Worm (Caenorhabditis elegans) whole organism, mixed stage, embryonic: ENCODE data around the gene T16H12.2.

Source experiments
- M03D4.4 ChIP-seq: sonication (generic microtip); optimal IDR thresholded peaks from 2 replicates; lab custom pipeline; 2017; ENCODE audit warnings: mild to moderate bottlenecking, missing genetic modification characterization, missing compliant biosample characterization
- blmp-1 ChIP-seq: fragments of 150-350 bp; optimal IDR thresholded peaks from 2 replicates; lab custom pipeline; 2014; ENCODE audit warnings: missing biosample characterization, missing genetic modification characterization
- ceh-39 ChIP-seq: fragments of 150-350 bp; optimal IDR thresholded peaks from 2 replicates; lab custom pipeline; 2014; ENCODE audit warnings: missing biosample characterization, missing genetic modification characterization
- ceh-43 ChIP-seq: fragments of 200-800 bp; sonication (Bioruptor generic); optimal IDR thresholded peaks from 2 replicates; lab custom pipeline; 2018; ENCODE audit warnings: mild to moderate bottlenecking, missing genetic modification characterization, moderate library complexity, missing compliant biosample characterization
- ceh-83 ChIP-seq: fragments of 200-800 bp; sonication (Bioruptor generic); optimal IDR thresholded peaks from 2 replicates; lab custom pipeline; 2018; ENCODE audit warnings: mild to moderate bottlenecking, missing genetic modification characterization, missing compliant biosample characterization
- ces-1 ChIP-seq: fragments of 150-350 bp; optimal IDR thresholded peaks from 2 replicates; lab custom pipeline; 2014; ENCODE audit warnings: missing biosample characterization, missing genetic modification reagents, missing genetic modification characterization
- cnd-1 ChIP-seq: fragments of 200-800 bp; sonication (Bioruptor generic); optimal IDR thresholded peaks from 2 replicates; lab custom pipeline; 2018; ENCODE audit warnings: mild to moderate bottlenecking, missing genetic modification characterization, missing compliant biosample characterization
- drap-1 ChIP-seq: fragments of 200-800 bp; sonication (Bioruptor generic); optimal IDR thresholded peaks from 3 replicates; lab custom pipeline; 2018; ENCODE audit warnings: mild to moderate bottlenecking, missing genetic modification characterization, missing compliant biosample characterization
- elt-1 ChIP-seq: sonication (generic microtip); optimal IDR thresholded peaks from 2 replicates; lab custom pipeline; 2017; ENCODE audit warnings: missing genetic modification characterization, mild to moderate bottlenecking, missing compliant biosample characterization, antibody characterized with exemption, moderate library complexity, borderline replicate concordance; ENCODE audit not compliant: insufficient read depth
- elt-3 ChIP-seq: fragments of 150-350 bp; optimal IDR thresholded peaks from 2 replicates; lab custom pipeline; 2014; ENCODE audit warnings: missing biosample characterization, missing genetic modification characterization
- flh-1 ChIP-seq: fragments of 200-800 bp; sonication (Bioruptor generic); optimal IDR thresholded peaks from 2 replicates; lab custom pipeline; 2018; ENCODE audit warnings: mild to moderate bottlenecking, missing genetic modification characterization, moderate library complexity, missing compliant biosample characterization
- ham-2 ChIP-seq: fragments of 200-800 bp; sonication (Bioruptor generic); optimal IDR thresholded peaks from 2 replicates; lab custom pipeline; 2018; ENCODE audit warnings: mild to moderate bottlenecking, missing genetic modification characterization, missing compliant biosample characterization
- hlh-1 ChIP-seq: fragments of 150-350 bp; optimal IDR thresholded peaks from 2 replicates; lab custom pipeline; 2014; ENCODE audit warnings: missing biosample characterization, missing genetic modification reagents, missing genetic modification characterization
- lin-13 ChIP-seq: fragments of 150-350 bp; optimal IDR thresholded peaks from 2 replicates; lab custom pipeline; 2014; ENCODE audit warnings: missing biosample characterization, missing genetic modification characterization
- lin-32 ChIP-seq: fragments of 200-800 bp; sonication (Bioruptor generic); optimal IDR thresholded peaks from 2 replicates; lab custom pipeline; 2018; ENCODE audit warnings: mild to moderate bottlenecking, missing genetic modification characterization, missing compliant biosample characterization
- lsy-2 ChIP-seq: fragments of 150-350 bp; optimal IDR thresholded peaks from 2 replicates; lab custom pipeline; 2014; ENCODE audit warnings: missing biosample characterization, missing genetic modification characterization
- mab-5 ChIP-seq: fragments of 150-350 bp; optimal IDR thresholded peaks from 2 replicates; lab custom pipeline; 2014; ENCODE audit warnings: missing biosample characterization, missing genetic modification characterization
- mep-1 ChIP-seq: fragments of 150-350 bp; optimal IDR thresholded peaks from 2 replicates; lab custom pipeline; 2017; ENCODE audit warnings: missing biosample characterization, missing genetic modification reagents, missing genetic modification characterization, inconsistent platforms
- mls-2 ChIP-seq: sonication (generic microtip); optimal IDR thresholded peaks from 2 replicates; lab custom pipeline; 2016; ENCODE audit warnings: mild to moderate bottlenecking, missing genetic modification characterization, moderate library complexity, missing compliant biosample characterization
- nhr-12 ChIP-seq: fragments of 150-350 bp; optimal IDR thresholded peaks from 2 replicates; lab custom pipeline; 2014; ENCODE audit warnings: missing biosample characterization, missing genetic modification characterization
- nhr-2 ChIP-seq: fragments of 150-350 bp; optimal IDR thresholded peaks from 2 replicates; lab custom pipeline; 2014; ENCODE audit warnings: missing biosample characterization, missing genetic modification characterization
- nhr-237 ChIP-seq: fragments of 150-350 bp; optimal IDR thresholded peaks from 2 replicates; lab custom pipeline; 2014; ENCODE audit warnings: missing biosample characterization, missing genetic modification characterization
- nhr-28 ChIP-seq: fragments of 150-350 bp; optimal IDR thresholded peaks from 2 replicates; lab custom pipeline; 2014; ENCODE audit warnings: missing biosample characterization, missing genetic modification characterization
- nhr-76 ChIP-seq: sonication (generic microtip); optimal IDR thresholded peaks from 2 replicates; lab custom pipeline; 2017; ENCODE audit warnings: missing biosample characterization, missing genetic modification characterization
- pha-4 ChIP-seq: fragments of 150-350 bp; optimal IDR thresholded peaks from 2 replicates; lab custom pipeline; 2018; ENCODE audit warnings: missing biosample characterization, missing genetic modification reagents, missing genetic modification characterization
- sem-2 ChIP-seq: fragments of 200-800 bp; sonication (Bioruptor generic); optimal IDR thresholded peaks from 2 replicates; lab custom pipeline; 2018; ENCODE audit warnings: mild to moderate bottlenecking, missing genetic modification characterization, missing compliant biosample characterization
- snpc-4 ChIP-seq: fragments of 150-350 bp; optimal IDR thresholded peaks from 2 replicates; lab custom pipeline; 2014; ENCODE audit warnings: missing biosample characterization, missing genetic modification characterization
- sptf-1 ChIP-seq: sonication (generic microtip); optimal IDR thresholded peaks from 2 replicates; lab custom pipeline; 2017; ENCODE audit warnings: mild to moderate bottlenecking, missing genetic modification characterization, moderate library complexity, missing compliant biosample characterization
- tbx-8 ChIP-seq: fragments of 200-800 bp; sonication (Bioruptor generic); optimal IDR thresholded peaks from 2 replicates; lab custom pipeline; 2018; ENCODE audit warnings: mild to moderate bottlenecking, missing genetic modification characterization, moderate library complexity, missing compliant biosample characterization
- unc-120 ChIP-seq: sonication (generic microtip); optimal IDR thresholded peaks from 2 replicates; lab custom pipeline; 2017; ENCODE audit warnings: missing genetic modification characterization, missing compliant biosample characterization; ENCODE audit not compliant: poor library complexity, severe bottlenecking
- unc-39 ChIP-seq: fragments of 150-350 bp; optimal IDR thresholded peaks from 2 replicates; lab custom pipeline; 2014; ENCODE audit warnings: missing biosample characterization, missing genetic modification characterization
- zip-8 ChIP-seq: fragments of 150-350 bp; optimal IDR thresholded peaks from 2 replicates; lab custom pipeline; 2014; ENCODE audit warnings: missing biosample characterization, missing genetic modification characterization
- ztf-11 ChIP-seq: fragments of 150-350 bp; optimal IDR thresholded peaks from 2 replicates; lab custom pipeline; 2014; ENCODE audit warnings: missing biosample characterization, missing genetic modification characterization

The T16H12.2 gene

ce11 chrIII:10085983-10086382 lies at the start of gene T16H12.2:
TSS of gene T16H12.2 (plus strand) at chrIII:10086283.
- TF ChIP-seq nhr-12 (tag; lab: Kevin White, UChicago) = no peak
- TF ChIP-seq ceh-39 = no peak
- no peak for TF ChIP-seq M03D4.4 (tag; lab: Kevin White, UChicago)
- TF ChIP-seq nhr-2 (tag; lab: Kevin White, UChicago) = no peak
- TF ChIP-seq pha-4 (tag; lab: Kevin White, UChicago) = no peak
- no peak for TF ChIP-seq unc-39
- TF ChIP-seq flh-1 = no peak
- TF ChIP-seq blmp-1 (tag; lab: Kevin White, UChicago) = no peak
- TF ChIP-seq ceh-83 (GFP tag; lab: Kevin White, UChicago) = no peak
- TF ChIP-seq elt-3 (tag; lab: Kevin White, UChicago) = no peak
- TF ChIP-seq lin-32 (GFP tag; lab: Kevin White, UChicago) = no peak
- TF ChIP-seq tbx-8 (GFP tag; lab: Kevin White, UChicago) = no peak
- TF ChIP-seq mep-1 (tag; lab: Kevin White, UChicago) = no peak
- TF ChIP-seq ces-1 (GFP tag; lab: Kevin White, UChicago) = no peak
- TF ChIP-seq mls-2 (tag; lab: Kevin White, UChicago) = no peak
- no peak for TF ChIP-seq ceh-43 (GFP tag; lab: Kevin White, UChicago)
- no peak for TF ChIP-seq drap-1 (GFP tag; lab: Kevin White, UChicago)
- TF ChIP-seq ham-2 (GFP tag; lab: Kevin White, UChicago) = no peak
- no peak for TF ChIP-seq snpc-4 (tag; lab: Kevin White, UChicago)
- TF ChIP-seq unc-120 = no peak

ce11 chrIII:10037150-10037549 lies 48.9 kb upstream of the T16H12.2 start, which contains the start of gene M04D8.7:
TSS of gene M04D8.7 (plus strand) at chrIII:10037450.
- TF ChIP-seq snpc-4 (tag; lab: Kevin White, UChicago) (no peak), zip-8 (tag; lab: Kevin White, UChicago) (no peak), sem-2 (GFP tag; lab: Kevin White, UChicago) (no peak), M03D4.4 (tag; lab: Kevin White, UChicago) (no peak), drap-1 (GFP tag; lab: Kevin White, UChicago) (no peak), mep-1 (tag; lab: Kevin White, UChicago) (no peak), hlh-1 (tag; lab: Kevin White, UChicago) (no peak), nhr-76 (no peak), nhr-28 (tag; lab: Kevin White, UChicago) (no peak), ceh-43 (GFP tag; lab: Kevin White, UChicago) (no peak), elt-1 (tag; lab: Kevin White, UChicago) (no peak), mab-5 (tag; lab: Kevin White, UChicago) (no peak), sptf-1 (tag; lab: Kevin White, UChicago) (no peak), cnd-1 (tag; lab: Kevin White, UChicago) (no peak), blmp-1 (tag; lab: Kevin White, UChicago) (no peak), pha-4 (tag; lab: Kevin White, UChicago) (no peak), flh-1 (no peak), ces-1 (GFP tag; lab: Kevin White, UChicago) (no peak), nhr-12 (tag; lab: Kevin White, UChicago) (no peak)
- TF ChIP-seq, all 35 proteins: peak for 0

- TF ChIP-seq elt-3 (tag; lab: Kevin White, UChicago) (no peak), ces-1 (GFP tag; lab: Kevin White, UChicago) (no peak), nhr-76 (no peak), ceh-83 (GFP tag; lab: Kevin White, UChicago) (no peak), pha-4 (tag; lab: Kevin White, UChicago) (no peak), nhr-12 (tag; lab: Kevin White, UChicago) (no peak), unc-39 (no peak), lin-13 (no peak), mab-5 (tag; lab: Kevin White, UChicago) (no peak), nhr-28 (tag; lab: Kevin White, UChicago) (no peak), tbx-8 (GFP tag; lab: Kevin White, UChicago) (no peak), sem-2 (GFP tag; lab: Kevin White, UChicago) (no peak), nhr-237 (tag; lab: Kevin White, UChicago) (no peak), blmp-1 (tag; lab: Kevin White, UChicago) (no peak), lsy-2 (tag; lab: Kevin White, UChicago) (no peak), sptf-1 (tag; lab: Kevin White, UChicago) (no peak), ceh-39 (no peak), ceh-43 (GFP tag; lab: Kevin White, UChicago) (no peak)
Observed at ce11 chrIII:10040013-10040412, 46.1 kb upstream of the T16H12.2 start, which contains the start of gene T16G12.7. TSS of gene T16G12.7 (minus strand) at chrIII:10040113.

ce11 chrIII:10049682-10050081 lies 36.4 kb upstream of the T16H12.2 start, which contains the start of gene T16G12.1:
TSS of gene T16G12.1 (minus strand) at chrIII:10049857.
- no peak for TF ChIP-seq ceh-39
- no peak for TF ChIP-seq sem-2 (GFP tag; lab: Kevin White, UChicago)
- TF ChIP-seq blmp-1 (tag; lab: Kevin White, UChicago) = no peak
- TF ChIP-seq ztf-11 (tag; lab: Kevin White, UChicago) = no peak
